Fruit fly (Drosophila melanogaster) whole organism, embryonic: ENCODE measurements around the gene CG2972.

Experiments used
- Asciz ChIP-seq: fragments of 200-800 bp; sonication (Bioruptor generic); optimal IDR thresholded peaks from 2 replicates; lab custom pipeline; 2017; ENCODE audit warnings: missing biosample characterization, mild to moderate bottlenecking, missing genetic modification characterization, missing genetic modification reagents
- BEAF-32 ChIP-seq: fragments of 200-800 bp; sonication (Bioruptor generic); optimal IDR thresholded peaks from 3 replicates; lab custom pipeline; 2017; ENCODE audit warnings: missing biosample characterization, missing genetic modification characterization, mild to moderate bottlenecking, moderate library complexity, missing genetic modification reagents
- CG10543 ChIP-seq: fragments of 200-800 bp; sonication (Bioruptor generic); optimal IDR thresholded peaks from 3 replicates; lab custom pipeline; 2017; ENCODE audit warnings: missing biosample characterization, mild to moderate bottlenecking, missing genetic modification characterization, moderate library complexity
- CG10979 ChIP-seq: fragments of 200-800 bp; sonication (Bioruptor generic); optimal IDR thresholded peaks from 2 replicates; lab custom pipeline; 2018; ENCODE audit warnings: missing biosample characterization, mild to moderate bottlenecking, missing genetic modification characterization, moderate library complexity
- CG11560 ChIP-seq: fragments of 200-800 bp; sonication (Bioruptor generic); IDR thresholded peaks from 3 replicates; pipeline ENCODE4 v1.3.6; 2022; ENCODE audit warnings: missing biosample characterization, missing genetic modification characterization
- CG11695 ChIP-seq: fragments of 200-800 bp; sonication (Bioruptor generic); IDR thresholded peaks from 3 replicates; pipeline ENCODE4 v1.3.6; 2022; ENCODE audit warnings: missing biosample characterization, missing genetic modification characterization
- CG12219 ChIP-seq: fragments of 200-800 bp; sonication (Bioruptor generic); optimal IDR thresholded peaks from 3 replicates; lab custom pipeline; 2018; ENCODE audit warnings: missing biosample characterization, mild to moderate bottlenecking, missing genetic modification characterization
- CG14014 ChIP-seq: fragments of 200-800 bp; sonication (Bioruptor generic); IDR thresholded peaks from 2 replicates; pipeline ENCODE4 v1.3.6; 2022; ENCODE audit warnings: missing biosample characterization, missing genetic modification characterization
- CG14441 ChIP-seq: fragments of 200-800 bp; sonication (Bioruptor generic); IDR thresholded peaks from 2 replicates; pipeline ENCODE4 v1.3.6; 2022; ENCODE audit warnings: missing biosample characterization, missing genetic modification characterization
- CG15011 ChIP-seq: fragments of 200-800 bp; sonication (Bioruptor generic); optimal IDR thresholded peaks from 3 replicates; lab custom pipeline; 2018; ENCODE audit warnings: missing biosample characterization, mild to moderate bottlenecking, missing genetic modification characterization
- CG15479 ChIP-seq: fragments of 200-800 bp; sonication (Bioruptor generic); optimal IDR thresholded peaks from 3 replicates; lab custom pipeline; 2019; ENCODE audit warnings: missing biosample characterization, mild to moderate bottlenecking, missing genetic modification characterization, moderate library complexity
- CG16813 ChIP-seq: fragments of 200-800 bp; sonication (Bioruptor generic); IDR thresholded peaks from 3 replicates; pipeline ENCODE4 v1.3.6; 2022; ENCODE audit warnings: missing biosample characterization, missing genetic modification characterization; ENCODE audit not compliant: partially characterized antibody
- CG6254 ChIP-seq: fragments of 200-800 bp; sonication (Bioruptor generic); optimal IDR thresholded peaks from 3 replicates; lab custom pipeline; 2017; ENCODE audit warnings: mild to moderate bottlenecking, missing biosample characterization, missing genetic modification reagents, missing genetic modification characterization
- CG6689 ChIP-seq: fragments of 200-800 bp; sonication (Bioruptor generic); IDR thresholded peaks from 2 replicates; pipeline ENCODE4 v1.3.6; 2022; ENCODE audit warnings: missing biosample characterization, missing genetic modification characterization
- CG8765 ChIP-seq: fragments of 200-800 bp; sonication (Bioruptor generic); IDR thresholded peaks from 2 replicates; pipeline ENCODE4 v1.3.6; 2022; ENCODE audit warnings: missing biosample characterization, missing genetic modification characterization
- CG9215 ChIP-seq: fragments of 200-800 bp; sonication (Bioruptor generic); IDR thresholded peaks from 2 replicates; pipeline ENCODE4 v1.3.6; 2022; ENCODE audit warnings: missing biosample characterization, missing genetic modification characterization
- CG9817 ChIP-seq: fragments of 200-800 bp; sonication (Bioruptor generic); optimal IDR thresholded peaks from 2 replicates; lab custom pipeline; 2018; ENCODE audit warnings: missing biosample characterization, mild to moderate bottlenecking, missing genetic modification characterization, moderate library complexity
- Camta ChIP-seq: fragments of 200-800 bp; sonication (Bioruptor generic); optimal IDR thresholded peaks from 2 replicates; lab custom pipeline; 2016; ENCODE audit warnings: missing biosample characterization, missing genetic modification characterization
- D19A ChIP-seq: fragments of 200-800 bp; optimal IDR thresholded peaks from 3 replicates; lab custom pipeline; 2019; ENCODE audit warnings: missing biosample characterization, mild to moderate bottlenecking, missing genetic modification characterization, moderate library complexity
- Dip2 ChIP-seq: fragments of 200-800 bp; sonication (Bioruptor generic); IDR thresholded peaks from 2 replicates; pipeline ENCODE4 v1.3.6; 2022; ENCODE audit warnings: missing biosample characterization, missing genetic modification characterization
- E2f2 ChIP-seq: fragments of 200-800 bp; sonication (Bioruptor generic); IDR thresholded peaks from 2 replicates; pipeline ENCODE4 v1.3.6; 2022; ENCODE audit warnings: missing biosample characterization, missing genetic modification characterization
- Ets65A ChIP-seq: fragments of 200-800 bp; sonication (Bioruptor generic); peaks from one replicate; lab custom pipeline; 2016; ENCODE audit warnings: missing biosample characterization, missing genetic modification characterization
- GATAe ChIP-seq: fragments of 200-800 bp; sonication (Bioruptor generic); conservative IDR thresholded peaks from 2 replicates; pipeline ENCODE4 v1.3.6; 2022; ENCODE audit warnings: missing biosample characterization, missing genetic modification characterization
- HLHmδ ChIP-seq: fragments of 200-800 bp; sonication (Bioruptor generic); optimal IDR thresholded peaks from 2 replicates; lab custom pipeline; 2018; ENCODE audit warnings: missing biosample characterization, mild to moderate bottlenecking, missing genetic modification characterization, moderate library complexity
- Kr ChIP-seq: fragments of 200-800 bp; sonication (Bioruptor generic); optimal IDR thresholded peaks from 2 replicates; lab custom pipeline; 2017; ENCODE audit warnings: missing biosample characterization, mild to moderate bottlenecking, missing genetic modification characterization
- Mrtf ChIP-seq: fragments of 200-800 bp; sonication (Bioruptor generic); IDR thresholded peaks from 3 replicates; pipeline ENCODE4 v1.3.6; 2022; ENCODE audit warnings: missing biosample characterization, missing genetic modification characterization
- Ravus ChIP-seq: fragments of 200-800 bp; sonication (Bioruptor generic); IDR thresholded peaks from 2 replicates; pipeline ENCODE4 v1.3.6; 2022; ENCODE audit warnings: missing biosample characterization, missing genetic modification characterization
- bcd ChIP-seq: fragments of 200-800 bp; sonication (Bioruptor generic); optimal IDR thresholded peaks from 2 replicates; lab custom pipeline; 2017; ENCODE audit warnings: missing biosample characterization, mild to moderate bottlenecking, missing genetic modification characterization
- bowl ChIP-seq: fragments of 200-800 bp; sonication (Bioruptor generic); IDR thresholded peaks from 2 replicates; pipeline ENCODE4 v1.3.6; 2022; ENCODE audit warnings: missing biosample characterization, missing genetic modification characterization
- bsh ChIP-seq, 2 experiments: fragments of 200-800 bp; sonication (Bioruptor generic); optimal IDR thresholded peaks; 2 replicates each; lab custom pipeline; 2017 to 2018; ENCODE audit warnings: mild to moderate bottlenecking in 2 of 2, missing biosample characterization in 2 of 2, missing genetic modification characterization in 2 of 2, moderate library complexity in 1 of 2
- caup ChIP-seq: fragments of 200-800 bp; sonication (Bioruptor generic); optimal IDR thresholded peaks from 3 replicates; lab custom pipeline; 2017; ENCODE audit warnings: missing biosample characterization, mild to moderate bottlenecking, missing genetic modification characterization, moderate library complexity; ENCODE audit not compliant: severe bottlenecking
- crp ChIP-seq, 2 experiments: fragments of 200-800 bp; sonication (Bioruptor generic); optimal IDR thresholded peaks; 2 replicates in 1 of 2; 3 replicates in 1 of 2; lab custom pipeline; 2017; ENCODE audit warnings: missing biosample characterization in 2 of 2, missing genetic modification characterization in 2 of 2, mild to moderate bottlenecking in 1 of 2, moderate library complexity in 1 of 2
- dmrt99B ChIP-seq: fragments of 200-800 bp; sonication (Bioruptor generic); optimal IDR thresholded peaks from 2 replicates; lab custom pipeline; 2018; ENCODE audit warnings: missing biosample characterization, mild to moderate bottlenecking, missing genetic modification characterization, moderate library complexity
- dpn ChIP-seq, 2 experiments: fragments of 200-800 bp; sonication (Bioruptor generic); optimal IDR thresholded peaks; 3 replicates each; lab custom pipeline; 2016; ENCODE audit warnings: missing biosample characterization in 2 of 2, missing genetic modification characterization in 2 of 2
- exex ChIP-seq: fragments of 200-800 bp; sonication (Bioruptor generic); optimal IDR thresholded peaks from 4 replicates; lab custom pipeline; 2018; ENCODE audit warnings: missing biosample characterization, mild to moderate bottlenecking, missing genetic modification characterization, moderate library complexity
- fd3F ChIP-seq: fragments of 200-800 bp; sonication (Bioruptor generic); optimal IDR thresholded peaks from 2 replicates; lab custom pipeline; 2018; ENCODE audit warnings: missing biosample characterization, mild to moderate bottlenecking, missing genetic modification characterization, moderate library complexity
- fd64A ChIP-seq: fragments of 200-800 bp; sonication (Bioruptor generic); optimal IDR thresholded peaks from 3 replicates; lab custom pipeline; 2018; ENCODE audit warnings: missing biosample characterization, mild to moderate bottlenecking, missing genetic modification characterization
- grn ChIP-seq: fragments of 200-800 bp; sonication (Bioruptor generic); optimal IDR thresholded peaks from 3 replicates; lab custom pipeline; 2017; ENCODE audit warnings: missing biosample characterization, missing genetic modification characterization
- insv ChIP-seq, 2 experiments: fragments of 200-800 bp; sonication (Bioruptor generic); optimal IDR thresholded peaks; 3 replicates each; lab custom pipeline; 2016 to 2018; ENCODE audit warnings: missing biosample characterization in 2 of 2, missing genetic modification characterization in 2 of 2
- inv ChIP-seq: fragments of 200-800 bp; sonication (Bioruptor generic); IDR thresholded peaks from 2 replicates; pipeline ENCODE4 v1.3.6; 2022; ENCODE audit warnings: missing biosample characterization, missing genetic modification characterization; ENCODE audit not compliant: partially characterized antibody
- lab ChIP-seq: fragments of 200-800 bp; sonication (Bioruptor generic); optimal IDR thresholded peaks from 3 replicates; lab custom pipeline; 2017; ENCODE audit warnings: missing biosample characterization, missing genetic modification characterization, mild to moderate bottlenecking, moderate library complexity, missing genetic modification reagents
- lbe ChIP-seq: fragments of 200-800 bp; sonication (Bioruptor generic); optimal IDR thresholded peaks from 2 replicates; lab custom pipeline; 2016; ENCODE audit warnings: missing biosample characterization, mild to moderate bottlenecking, missing genetic modification characterization
- maf-S ChIP-seq: fragments of 200-800 bp; sonication (Bioruptor generic); optimal IDR thresholded peaks from 2 replicates; lab custom pipeline; 2016; ENCODE audit warnings: missing biosample characterization, missing genetic modification characterization
- nerfin-1 ChIP-seq: fragments of 200-800 bp; sonication (Bioruptor generic); optimal IDR thresholded peaks from 3 replicates; lab custom pipeline; 2019; ENCODE audit warnings: missing biosample characterization, mild to moderate bottlenecking, missing genetic modification characterization, moderate library complexity
- odd ChIP-seq: fragments of 200-800 bp; sonication (Bioruptor generic); optimal IDR thresholded peaks from 2 replicates; lab custom pipeline; 2017; ENCODE audit warnings: missing biosample characterization, mild to moderate bottlenecking, missing genetic modification characterization
- p53 ChIP-seq: fragments of 200-800 bp; sonication (Bioruptor generic); optimal IDR thresholded peaks from 2 replicates; lab custom pipeline; 2016; ENCODE audit warnings: missing biosample characterization, missing genetic modification characterization
- peb ChIP-seq: fragments of 200-800 bp; sonication (Bioruptor generic); IDR thresholded peaks from 2 replicates; pipeline ENCODE4 v1.3.6; 2022; ENCODE audit warnings: missing biosample characterization, missing genetic modification characterization
- unpg ChIP-seq: fragments of 200-800 bp; sonication (Bioruptor generic); optimal IDR thresholded peaks from 3 replicates; lab custom pipeline; 2018; ENCODE audit warnings: missing biosample characterization, mild to moderate bottlenecking, missing genetic modification characterization, moderate library complexity
- yki ChIP-seq: fragments of >200 bp; optimal IDR thresholded peaks from 3 replicates; lab custom pipeline; 2018
- zf30C ChIP-seq: fragments of 200-800 bp; sonication (Bioruptor generic); optimal IDR thresholded peaks from 3 replicates; lab custom pipeline; 2018; ENCODE audit warnings: missing biosample characterization, mild to moderate bottlenecking, missing genetic modification characterization

The CG2972 gene

DNA sequence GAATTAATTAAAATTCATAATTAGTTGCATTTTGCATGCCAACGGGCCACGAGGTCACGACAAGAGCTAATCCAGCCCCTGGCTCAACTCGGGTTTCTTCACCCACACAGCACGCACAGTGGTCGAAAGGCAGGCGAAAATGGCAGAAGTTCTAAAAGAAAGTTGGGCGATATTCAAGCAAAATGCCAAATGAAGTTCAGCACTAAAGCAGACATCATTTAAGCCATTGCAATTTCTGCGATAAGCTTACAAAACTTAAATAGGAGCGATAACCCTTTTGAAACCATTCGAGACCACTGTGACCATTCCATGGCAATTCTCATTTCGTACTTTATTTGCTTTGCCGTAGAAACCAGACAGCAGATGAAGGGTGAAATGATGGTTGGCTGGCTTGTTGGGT is 15.4 kb upstream of the CG2972 start (continued):
- TF ChIP-seq CG6689 (GFP tag; lab: Robert Waterston, UW) (peak; percentile 47; the same call in 1 of the 2 replicates), fd3F (GFP tag; lab: Kevin White, UChicago) (no peak), grn (GFP tag; lab: Kevin White, UChicago) (no peak), Dip2 (GFP tag; lab: Robert Waterston, UW) (no peak), CG16813 (GFP tag; lab: Robert Waterston, UW) (peak; percentile 32; the same call in 1 of the 3 replicates), Mrtf (GFP tag; lab: Robert Waterston, UW) (0 out of 3 replicates have a peak, but pooled peaks have one; percentile 57), BEAF-32 (GFP tag; lab: Kevin White, UChicago) (no peak), CG11695 (GFP tag; lab: Robert Waterston, UW) (peak; percentile 51; the same call in 1 of the 3 replicates), bowl (GFP tag; lab: Robert Waterston, UW) (no peak), unpg (peak; percentile 58), CG11560 (tag; lab: Robert Waterston, UW) (no peak), D19A (tag; lab: Kevin White, UChicago) (peak; percentile 34), peb (no peak; the same call in 1 of the 2 replicates), CG15479 (GFP tag; lab: Kevin White, UChicago) (no peak), CG14014 (0 out of 2 replicates have a peak, but pooled peaks have one; percentile 26), CG8765 (peak; percentile 20; the same call in 1 of the 2 replicates), nerfin-1 (no peak), Ets65A (GFP tag; lab: Kevin White, UChicago) (peak; percentile 93), p53 (GFP tag; lab: Kevin White, UChicago) (no peak), CG14441 (peak; percentile 54), lab (GFP tag; lab: Kevin White, UChicago) (peak; percentile 66), bcd (GFP tag; lab: Kevin White, UChicago) (peak; percentile 36), HLHmδ (no peak), crp (GFP tag; optimal IDR thresholded peaks at IDR 0.05; lab: Kevin White, UChicago) (no peak), Camta (peak; percentile 13), odd (peak; percentile 3), Ravus (GFP tag; lab: Robert Waterston, UW) (no peak), inv (GFP tag; lab: Robert Waterston, UW) (no peak), CG9817 (tag; lab: Kevin White, UChicago) (peak; percentile 17), dmrt99B (peak; percentile 57), bsh (GFP tag; optimal IDR thresholded peaks at IDR 0.05; lab: Kevin White, UChicago) (peak; percentile 10 to 64), CG9215 (GFP tag; lab: Robert Waterston, UW) (0 out of 2 replicates have a peak, but pooled peaks have one; percentile 10), exex (tag; lab: Kevin White, UChicago) (no peak), CG10979 (tag; lab: Kevin White, UChicago) (peak; percentile 46), insv (GFP tag; optimal IDR thresholded peaks at IDR 0.05; lab: Kevin White, UChicago) (no peak), fd64A (GFP tag; lab: Kevin White, UChicago) (no peak), CG12219 (GFP tag; lab: Kevin White, UChicago) (peak; percentile 61), CG15011 (GFP tag; lab: Kevin White, UChicago) (no peak), yki (lab: Kevin White, UChicago) (no peak), Kr (no peak), lbe (GFP tag; lab: Kevin White, UChicago) (no peak), dpn (GFP tag; optimal IDR thresholded peaks at IDR 0.05; lab: Kevin White, UChicago) (peak; percentile 0 to 50), CG10543 (GFP tag; lab: Kevin White, UChicago) (no peak), GATAe (GFP tag; lab: Robert Waterston, UW) (no peak), maf-S (GFP tag; lab: Kevin White, UChicago) (peak; percentile 9), E2f2 (GFP tag; lab: Robert Waterston, UW) (no peak), caup (GFP tag; lab: Kevin White, UChicago) (no peak), Asciz (GFP tag; lab: Kevin White, UChicago) (peak; percentile 14), CG6254 (GFP tag; lab: Kevin White, UChicago) (peak; percentile 21), zf30C (no peak)
